Fruit fly (Drosophila melanogaster): Measurements from ENCODE around the gene CG43750.

CG43750 gene

DNA sequence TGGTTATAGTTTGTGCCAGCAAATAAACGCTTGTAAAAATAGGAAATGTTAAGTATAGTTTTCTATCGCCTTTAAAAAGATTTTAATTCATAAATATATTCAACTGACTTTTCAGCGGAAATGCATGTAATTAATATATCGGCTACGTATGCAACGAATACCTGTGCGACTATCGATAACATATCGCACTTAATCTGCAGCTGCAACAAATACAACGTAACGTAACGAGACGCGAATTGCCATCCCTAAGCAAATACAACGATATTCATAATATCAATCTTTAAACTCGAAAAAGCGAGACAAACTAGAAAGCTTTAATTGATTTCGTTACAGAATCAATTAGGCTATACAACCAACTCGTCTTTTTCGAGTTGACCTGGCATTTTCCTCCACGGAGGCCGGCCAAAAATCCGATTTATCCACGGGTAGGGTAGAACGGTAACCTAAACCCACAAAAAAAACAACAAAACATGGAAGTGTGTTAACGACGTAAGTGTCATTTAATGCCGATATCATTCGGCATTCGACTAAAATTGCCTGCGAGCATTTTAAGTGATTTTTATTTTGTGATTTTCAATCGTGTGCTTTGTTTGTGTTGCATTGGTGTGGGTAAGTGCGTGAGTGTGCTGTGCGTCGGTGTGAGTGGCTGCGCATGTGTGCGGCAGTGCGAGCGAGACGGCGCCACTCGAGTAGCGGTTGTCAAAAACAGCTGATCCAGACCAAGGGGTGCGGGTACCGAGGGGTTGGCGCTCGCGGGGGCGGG, 14.7 kb downstream of the CG43750 start, which contains the start of gene Atxn7:
TSS of gene Atxn7 (plus strand) at position 187 of the 763 bp plus-strand sequence.
- TF ChIP-seq rgr (GFP tag; optimal IDR thresholded peaks at IDR 0.05): peak; percentile 81
- TF ChIP-seq HLH106 (tag; optimal IDR thresholded peaks at IDR 0.05): peak; percentile 44
- no peak for TF ChIP-seq tai (GFP tag; optimal IDR thresholded peaks at IDR 0.05)
- TF ChIP-seq Hnf4 (GFP tag; optimal IDR thresholded peaks at IDR 0.05): peak; percentile 65
- TF ChIP-seq sage (GFP tag; optimal IDR thresholded peaks at IDR 0.05): peak; percentile 59
- TF ChIP-seq br (GFP tag; optimal IDR thresholded peaks at IDR 0.05): peak; percentile 69
- peak; percentile 35 for TF ChIP-seq OdsH (GFP tag; optimal IDR thresholded peaks at IDR 0.05)
- peak; percentile 46 for TF ChIP-seq Abd-B (GFP tag; optimal IDR thresholded peaks at IDR 0.05)
- TF ChIP-seq Mio (GFP tag; optimal IDR thresholded peaks at IDR 0.05): no peak
- no peak for TF ChIP-seq Rel (GFP tag; optimal IDR thresholded peaks at IDR 0.05)
- TF ChIP-seq Rel (tag; optimal IDR thresholded peaks at IDR 0.05): peak; percentile 63
- no peak for TF ChIP-seq CrebA (GFP tag; optimal IDR thresholded peaks at IDR 0.05; ENCODE audit: borderline replicate concordance)
- peak; percentile 17 for TF ChIP-seq Dif (GFP tag; optimal IDR thresholded peaks at IDR 0.05; ENCODE audit: partially characterized antibody)
- TF ChIP-seq dsf (GFP tag; optimal IDR thresholded peaks at IDR 0.05; ENCODE audit: borderline replicate concordance): peak; percentile 32
- peak; percentile 77 for TF ChIP-seq fru (GFP tag; optimal IDR thresholded peaks at IDR 0.05)
- peak; percentile 20 for TF ChIP-seq woc (GFP tag; optimal IDR thresholded peaks at IDR 0.05)
- no peak for TF ChIP-seq lola (GFP tag; optimal IDR thresholded peaks at IDR 0.05)
- TF ChIP-seq h (GFP tag; optimal IDR thresholded peaks at IDR 0.05): peak; percentile 66
- TF ChIP-seq dl (GFP tag; optimal IDR thresholded peaks at IDR 0.05; ENCODE audit: insufficient read depth in 1 of 2, partially characterized antibody in 2 of 2): no peak
- TF ChIP-seq Dfd (GFP tag; optimal IDR thresholded peaks at IDR 0.05): no peak
- TF ChIP-seq GATAd (GFP tag; optimal IDR thresholded peaks at IDR 0.05): no peak
- TF ChIP-seq Myc (optimal IDR thresholded peaks at IDR 0.05): peak; percentile 32
- peak; percentile 69 for TF ChIP-seq Hr83 (GFP tag; optimal IDR thresholded peaks at IDR 0.05; ENCODE audit: poor library complexity, severe bottlenecking)
- peak; percentile 89 for TF ChIP-seq N (GFP tag; optimal IDR thresholded peaks at IDR 0.05)
- no peak for TF ChIP-seq Vsx2 (GFP tag; optimal IDR thresholded peaks at IDR 0.05; ENCODE audit: partially characterized antibody)
- peak; percentile 63 for TF ChIP-seq Jra (GFP tag; optimal IDR thresholded peaks at IDR 0.05)
- TF ChIP-seq jim (GFP tag; optimal IDR thresholded peaks at IDR 0.05): no peak
- peak; percentile 13 for TF ChIP-seq sv (GFP tag; optimal IDR thresholded peaks at IDR 0.05)
- TF ChIP-seq foxo (GFP tag; optimal IDR thresholded peaks at IDR 0.05): peak; percentile 37 to 42
- no peak for TF ChIP-seq Hr78 (GFP tag; optimal IDR thresholded peaks at IDR 0.05)
- peak; percentile 45 for TF ChIP-seq ey (GFP tag; optimal IDR thresholded peaks at IDR 0.05)
- TF ChIP-seq dmrt93B (GFP tag; optimal IDR thresholded peaks at IDR 0.05): peak; percentile 75
- no peak for TF ChIP-seq brk (GFP tag; optimal IDR thresholded peaks at IDR 0.05)
- peak; percentile 80 for TF ChIP-seq Sp1 (GFP tag; optimal IDR thresholded peaks at IDR 0.05)
- peak; percentile 42 for TF ChIP-seq CG32264 (GFP tag; optimal IDR thresholded peaks at IDR 0.05)
- TF ChIP-seq CG9705 (GFP tag; optimal IDR thresholded peaks at IDR 0.05): peak; percentile 82
- TF ChIP-seq usp (GFP tag; optimal IDR thresholded peaks at IDR 0.05): no peak
- peak; percentile 30 for TF ChIP-seq psq (GFP tag; optimal IDR thresholded peaks at IDR 0.05)
- TF ChIP-seq pan (optimal IDR thresholded peaks at IDR 0.05): no peak

DNA sequence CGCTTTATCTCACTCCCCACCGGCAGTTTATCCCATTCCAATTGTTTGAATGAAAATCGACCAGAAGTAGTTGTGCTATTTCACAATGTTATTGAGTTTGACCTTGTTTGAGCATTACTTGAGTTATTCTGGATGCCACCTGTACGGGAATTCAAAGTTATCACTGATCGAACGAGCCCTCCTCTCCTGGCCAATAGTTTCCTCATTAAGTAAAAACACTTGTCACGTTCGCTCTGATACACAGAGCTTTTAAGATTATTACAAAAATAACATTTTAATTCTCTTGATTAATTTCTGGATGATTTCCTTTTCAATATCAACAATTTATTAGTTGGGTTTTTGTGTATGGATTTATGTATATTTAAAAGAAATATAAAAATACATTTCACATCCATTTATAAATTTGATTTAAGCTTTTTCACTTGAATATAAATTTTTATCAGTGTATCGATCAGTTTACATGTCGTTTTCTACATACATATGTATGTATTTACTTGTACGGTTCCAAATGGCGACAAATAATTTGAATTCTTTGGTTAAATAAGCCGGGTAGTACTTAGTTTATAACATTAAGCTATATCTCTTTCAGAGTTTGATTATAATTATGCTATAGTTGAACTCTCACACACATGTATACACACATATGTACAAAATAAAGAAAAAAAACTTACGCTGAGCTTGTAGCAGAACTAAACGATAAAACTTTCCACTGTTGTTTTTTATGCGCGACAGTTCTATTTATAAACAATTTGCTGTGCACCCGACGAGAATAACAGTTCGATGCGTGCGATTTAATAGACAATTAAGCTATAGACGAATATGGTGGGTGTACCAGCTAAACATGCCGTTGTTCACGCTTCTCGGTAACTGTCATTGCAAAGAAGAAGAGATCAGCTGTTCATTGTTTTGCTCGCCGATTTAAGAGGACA, 16.4 kb downstream of the CG43750 start, which contains the start of the genes CG3609 and CG15390:
TSS of gene CG3609 (minus strand) at position 810 of the 929 bp plus-strand sequence.
TSS of gene CG15390 (plus strand) at position 896 of the 929 bp plus-strand sequence.
- peak; percentile 86 for TF ChIP-seq OdsH (GFP tag; optimal IDR thresholded peaks at IDR 0.05)
- TF ChIP-seq N (GFP tag; optimal IDR thresholded peaks at IDR 0.05): no peak
- no peak for TF ChIP-seq Hr78 (GFP tag; optimal IDR thresholded peaks at IDR 0.05)
- TF ChIP-seq CG9705 (GFP tag; optimal IDR thresholded peaks at IDR 0.05): peak; percentile 49
- TF ChIP-seq psq (GFP tag; optimal IDR thresholded peaks at IDR 0.05): peak; percentile 71
- peak; percentile 62 for TF ChIP-seq Mio (GFP tag; optimal IDR thresholded peaks at IDR 0.05)
- TF ChIP-seq Sp1 (GFP tag; optimal IDR thresholded peaks at IDR 0.05): peak; percentile 78
- TF ChIP-seq dl (GFP tag; optimal IDR thresholded peaks at IDR 0.05; ENCODE audit: insufficient read depth in 1 of 2, partially characterized antibody in 2 of 2): no peak
- TF ChIP-seq GATAd (GFP tag; optimal IDR thresholded peaks at IDR 0.05): peak; percentile 40
- peak; percentile 66 for TF ChIP-seq dsf (GFP tag; optimal IDR thresholded peaks at IDR 0.05; ENCODE audit: borderline replicate concordance)
- peak; percentile 91 for TF ChIP-seq h (GFP tag; optimal IDR thresholded peaks at IDR 0.05)
- peak; percentile 88 for TF ChIP-seq Jra (GFP tag; optimal IDR thresholded peaks at IDR 0.05)
- no peak for TF ChIP-seq Dfd (GFP tag; optimal IDR thresholded peaks at IDR 0.05)
- peak; percentile 34 for TF ChIP-seq dmrt93B (GFP tag; optimal IDR thresholded peaks at IDR 0.05)
- TF ChIP-seq Hr83 (GFP tag; optimal IDR thresholded peaks at IDR 0.05; ENCODE audit: poor library complexity, severe bottlenecking): peak; percentile 98
- TF ChIP-seq fru (GFP tag; optimal IDR thresholded peaks at IDR 0.05): peak; percentile 84
- peak; percentile 89 for TF ChIP-seq ey (GFP tag; optimal IDR thresholded peaks at IDR 0.05)
- no peak for TF ChIP-seq pan (optimal IDR thresholded peaks at IDR 0.05)
- peak; percentile 77 for TF ChIP-seq jim (GFP tag; optimal IDR thresholded peaks at IDR 0.05)
- TF ChIP-seq Rel (GFP tag; optimal IDR thresholded peaks at IDR 0.05): peak; percentile 37
- TF ChIP-seq Rel (tag; optimal IDR thresholded peaks at IDR 0.05): peak; percentile 61
- peak; percentile 59 for TF ChIP-seq brk (GFP tag; optimal IDR thresholded peaks at IDR 0.05)
- TF ChIP-seq sage (GFP tag; optimal IDR thresholded peaks at IDR 0.05): peak; percentile 80
- peak; percentile 93 for TF ChIP-seq br (GFP tag; optimal IDR thresholded peaks at IDR 0.05)
- peak; percentile 51 for TF ChIP-seq CG32264 (GFP tag; optimal IDR thresholded peaks at IDR 0.05)
- peak; percentile 76 for TF ChIP-seq HLH106 (tag; optimal IDR thresholded peaks at IDR 0.05)
- no peak for TF ChIP-seq lola (GFP tag; optimal IDR thresholded peaks at IDR 0.05)
- TF ChIP-seq woc (GFP tag; optimal IDR thresholded peaks at IDR 0.05): peak; percentile 95
- TF ChIP-seq Hnf4 (GFP tag; optimal IDR thresholded peaks at IDR 0.05): peak; percentile 94
- no peak for TF ChIP-seq usp (GFP tag; optimal IDR thresholded peaks at IDR 0.05)
- no peak for TF ChIP-seq Vsx2 (GFP tag; optimal IDR thresholded peaks at IDR 0.05; ENCODE audit: partially characterized antibody)
- TF ChIP-seq Dif (GFP tag; optimal IDR thresholded peaks at IDR 0.05; ENCODE audit: partially characterized antibody): no peak
- peak; percentile 90 for TF ChIP-seq rgr (GFP tag; optimal IDR thresholded peaks at IDR 0.05)
- TF ChIP-seq CrebA (GFP tag; optimal IDR thresholded peaks at IDR 0.05; ENCODE audit: borderline replicate concordance): no peak

Data from whole organism, wandering third instar larva.